Fruit fly (Drosophila melanogaster) whole organism, wandering third instar larva: ENCODE measurements around the gene JMJD7.

Source experiments
- Abd-B ChIP-seq: fragments of >200 bp; optimal IDR thresholded peaks from 2 replicates; lab custom pipeline; 2017; ENCODE audit warnings: missing biosample characterization, missing genetic modification characterization
- CG32264 ChIP-seq: fragments of 200-800 bp; sonication (Bioruptor generic); optimal IDR thresholded peaks from 2 replicates; lab custom pipeline; 2016; ENCODE audit warnings: missing biosample characterization, missing genetic modification characterization
- CG9705 ChIP-seq: fragments of 200-800 bp; sonication (Bioruptor generic); optimal IDR thresholded peaks from 2 replicates; lab custom pipeline; 2018; ENCODE audit warnings: missing biosample characterization, mild to moderate bottlenecking, missing genetic modification characterization
- CrebA ChIP-seq: fragments of 200-800 bp; sonication (Bioruptor generic); optimal IDR thresholded peaks from 2 replicates; lab custom pipeline; 2016; ENCODE audit warnings: missing biosample characterization, mild to moderate bottlenecking, missing genetic modification characterization, borderline replicate concordance
- Dfd ChIP-seq: fragments of >200 bp; optimal IDR thresholded peaks from 2 replicates; lab custom pipeline; 2017; ENCODE audit warnings: missing biosample characterization, missing genetic modification characterization
- Dif ChIP-seq: fragments of 200-275, 200-300 bp; sonication (Bioruptor generic); optimal IDR thresholded peaks from 2 replicates; lab custom pipeline; 2018; ENCODE audit warnings: missing biosample characterization, missing genetic modification characterization; ENCODE audit not compliant: partially characterized antibody
- GATAd ChIP-seq: sonication (Bioruptor generic); optimal IDR thresholded peaks from 2 replicates; lab custom pipeline; 2016; ENCODE audit warnings: missing biosample characterization, missing genetic modification characterization
- HLH106 ChIP-seq: fragments of 200-800 bp; optimal IDR thresholded peaks from 3 replicates; lab custom pipeline; 2019; ENCODE audit warnings: missing biosample characterization, mild to moderate bottlenecking, missing genetic modification characterization, moderate library complexity
- Hnf4 ChIP-seq: fragments of 200-800 bp; sonication (Bioruptor generic); optimal IDR thresholded peaks from 2 replicates; lab custom pipeline; 2016; ENCODE audit warnings: missing biosample characterization, mild to moderate bottlenecking, missing genetic modification characterization
- Hr78 ChIP-seq: fragments of >200 bp; optimal IDR thresholded peaks from 2 replicates; lab custom pipeline; 2017; ENCODE audit warnings: missing biosample characterization, missing genetic modification characterization
- Hr83 ChIP-seq: fragments of 200-300 bp; sonication (Bioruptor generic); optimal IDR thresholded peaks from 2 replicates; lab custom pipeline; 2016; ENCODE audit warnings: missing biosample characterization, mild to moderate bottlenecking, missing genetic modification characterization, moderate library complexity; ENCODE audit not compliant: poor library complexity, severe bottlenecking
- Jra ChIP-seq: sonication (Bioruptor generic); optimal IDR thresholded peaks from 2 replicates; lab custom pipeline; 2016; ENCODE audit warnings: missing biosample characterization, missing genetic modification characterization
- Mio ChIP-seq: sonication (Bioruptor generic); optimal IDR thresholded peaks from 2 replicates; lab custom pipeline; 2016; ENCODE audit warnings: missing biosample characterization, missing genetic modification characterization
- Myc ChIP-seq: fragments of >200 bp; optimal IDR thresholded peaks from 2 replicates; lab custom pipeline; 2017
- N ChIP-seq: fragments of >200 bp; optimal IDR thresholded peaks from 2 replicates; lab custom pipeline; 2018; ENCODE audit warnings: missing biosample characterization, missing external identifiers, missing genetic modification characterization
- OdsH ChIP-seq: fragments of 200-800 bp; sonication (Bioruptor generic); optimal IDR thresholded peaks from 2 replicates; lab custom pipeline; 2016; ENCODE audit warnings: missing biosample characterization, mild to moderate bottlenecking, missing genetic modification characterization
- Rel ChIP-seq, 2 experiments: fragments of 200-800 bp; sonication (Bioruptor generic) in 1 of 2; optimal IDR thresholded peaks; 2 replicates in 1 of 2; 3 replicates in 1 of 2; lab custom pipeline; 2016 to 2019; ENCODE audit warnings: mild to moderate bottlenecking in 2 of 2, missing biosample characterization in 2 of 2, missing genetic modification characterization in 2 of 2, moderate library complexity in 1 of 2
- Sp1 ChIP-seq: fragments of 200-800 bp; sonication (Bioruptor generic); optimal IDR thresholded peaks from 3 replicates; lab custom pipeline; 2019; ENCODE audit warnings: missing biosample characterization, mild to moderate bottlenecking, missing genetic modification characterization, moderate library complexity
- Vsx2 ChIP-seq: fragments of 200-300, 225-300 bp; sonication (Bioruptor generic); optimal IDR thresholded peaks from 2 replicates; lab custom pipeline; 2018; ENCODE audit warnings: missing biosample characterization, missing genetic modification characterization; ENCODE audit not compliant: partially characterized antibody
- br ChIP-seq: fragments of 200-800 bp; sonication (Bioruptor generic); optimal IDR thresholded peaks from 2 replicates; lab custom pipeline; 2016; ENCODE audit warnings: missing biosample characterization, missing genetic modification characterization
- brk ChIP-seq: fragments of 200-800 bp; sonication (Bioruptor generic); optimal IDR thresholded peaks from 2 replicates; lab custom pipeline; 2016; ENCODE audit warnings: missing biosample characterization, mild to moderate bottlenecking, missing genetic modification characterization
- dmrt93B ChIP-seq: fragments of 200-800 bp; sonication (Bioruptor generic); optimal IDR thresholded peaks from 2 replicates; lab custom pipeline; 2018; ENCODE audit warnings: missing biosample characterization, mild to moderate bottlenecking, missing genetic modification characterization
- dsf ChIP-seq: sonication (Bioruptor generic); optimal IDR thresholded peaks from 2 replicates; lab custom pipeline; 2016; ENCODE audit warnings: missing biosample characterization, missing genetic modification characterization, borderline replicate concordance
- ey ChIP-seq: fragments of 200-800 bp; sonication (Bioruptor generic); optimal IDR thresholded peaks from 2 replicates; lab custom pipeline; 2016; ENCODE audit warnings: missing biosample characterization, missing genetic modification characterization
- foxo ChIP-seq, 2 experiments: fragments of 200-800 bp; sonication (Bioruptor generic); optimal IDR thresholded peaks; 2 replicates in 1 of 2; 3 replicates in 1 of 2; lab custom pipeline; 2016 to 2017; ENCODE audit warnings: missing biosample characterization in 2 of 2, missing genetic modification characterization in 2 of 2
- fru ChIP-seq: fragments of 200-800 bp; sonication (Bioruptor generic); optimal IDR thresholded peaks from 3 replicates; lab custom pipeline; 2016; ENCODE audit warnings: missing biosample characterization, mild to moderate bottlenecking, missing genetic modification characterization
- h ChIP-seq: fragments of 200-800 bp; sonication (Bioruptor generic); optimal IDR thresholded peaks from 3 replicates; lab custom pipeline; 2016; ENCODE audit warnings: missing biosample characterization, mild to moderate bottlenecking, missing genetic modification characterization
- jim ChIP-seq: fragments of 175-275, 200-325 bp; sonication (Bioruptor generic); optimal IDR thresholded peaks from 2 replicates; lab custom pipeline; 2016; ENCODE audit warnings: missing biosample characterization, mild to moderate bottlenecking, missing genetic modification characterization
- lola ChIP-seq: fragments of >200 bp; optimal IDR thresholded peaks from 2 replicates; lab custom pipeline; 2017; ENCODE audit warnings: missing biosample characterization, missing genetic modification characterization
- pan ChIP-seq: fragments of >200 bp; optimal IDR thresholded peaks from 2 replicates; lab custom pipeline; 2017
- psq ChIP-seq: fragments of 200-800 bp; sonication (Bioruptor generic); optimal IDR thresholded peaks from 3 replicates; lab custom pipeline; 2017; ENCODE audit warnings: missing biosample characterization, mild to moderate bottlenecking, missing genetic modification characterization, moderate library complexity
- rgr ChIP-seq: fragments of 200-800 bp; sonication (Bioruptor generic); optimal IDR thresholded peaks from 3 replicates; lab custom pipeline; 2016; ENCODE audit warnings: missing biosample characterization, mild to moderate bottlenecking, missing genetic modification characterization
- sage ChIP-seq: fragments of 200-800 bp; sonication (Bioruptor generic); optimal IDR thresholded peaks from 2 replicates; lab custom pipeline; 2016; ENCODE audit warnings: missing biosample characterization, mild to moderate bottlenecking, missing genetic modification characterization
- tai ChIP-seq: sonication (Bioruptor generic); optimal IDR thresholded peaks from 2 replicates; lab custom pipeline; 2016; ENCODE audit warnings: missing biosample characterization, missing genetic modification characterization
- usp ChIP-seq: fragments of >200 bp; optimal IDR thresholded peaks from 2 replicates; lab custom pipeline; 2017; ENCODE audit warnings: missing biosample characterization, missing genetic modification characterization
- woc ChIP-seq: sonication (Bioruptor generic); optimal IDR thresholded peaks from 2 replicates; lab custom pipeline; 2016; ENCODE audit warnings: missing biosample characterization, mild to moderate bottlenecking, missing genetic modification characterization

JMJD7 gene

dm6 chr3L:13486860-13487404 is 36.8 kb upstream of the JMJD7 start:
- TF ChIP-seq ey (GFP tag; lab: Kevin White, UChicago) (no peak), HLH106 (tag; lab: Kevin White, UChicago) (no peak), Myc (lab: Kevin White, UChicago) (no peak), br (GFP tag; lab: Kevin White, UChicago) (no peak), CG32264 (GFP tag; lab: Kevin White, UChicago) (no peak), jim (GFP tag; lab: Kevin White, UChicago) (no peak), CrebA (no peak), GATAd (GFP tag; lab: Kevin White, UChicago) (no peak)

dm6 chr3L:13486041-13486859 is 36.2 kb upstream of the JMJD7 start, which contains the start of the genes Abp1 and Tgi:
Abp1 (minus strand) TSS chr3L:13486280.
Tgi (plus strand) TSS chr3L:13486797.
- TF ChIP-seq woc (GFP tag; lab: Kevin White, UChicago) (peak; percentile 14), Dfd (no peak), rgr (peak; percentile 47), Hr83 (GFP tag; lab: Kevin White, UChicago) (peak; percentile 61), dsf (GFP tag; lab: Kevin White, UChicago) (peak; percentile 11), dmrt93B (GFP tag; lab: Kevin White, UChicago) (no peak), GATAd (GFP tag; lab: Kevin White, UChicago) (no peak), CG32264 (GFP tag; lab: Kevin White, UChicago) (no peak), Rel (GFP tag; optimal IDR thresholded peaks at IDR 0.05; lab: Kevin White, UChicago) (no peak), Rel (tag; optimal IDR thresholded peaks at IDR 0.05; lab: Kevin White, UChicago) (peak; percentile 5), fru (GFP tag; lab: Kevin White, UChicago) (peak; percentile 3), h (peak; percentile 26), brk (GFP tag; lab: Kevin White, UChicago) (peak; percentile 52), Vsx2 (GFP tag; lab: Kevin White, UChicago) (no peak), N (GFP tag; lab: Kevin White, UChicago) (no peak), CG9705 (GFP tag; lab: Kevin White, UChicago) (no peak), OdsH (no peak), jim (GFP tag; lab: Kevin White, UChicago) (no peak), usp (GFP tag; lab: Kevin White, UChicago) (no peak), Jra (peak; percentile 55), Mio (GFP tag; lab: Kevin White, UChicago) (no peak), br (GFP tag; lab: Kevin White, UChicago) (no peak), Hnf4 (GFP tag; lab: Kevin White, UChicago) (peak; percentile 65), foxo (GFP tag; optimal IDR thresholded peaks at IDR 0.05; lab: Kevin White, UChicago) (peak in 1 of 2 experiments; percentile 26)

dm6 chr3L:13480241-13480627 is 30.2 kb upstream of the JMJD7 start:
- TF ChIP-seq brk (GFP tag; lab: Kevin White, UChicago) (no peak), fru (GFP tag; lab: Kevin White, UChicago) (no peak), sage (GFP tag; lab: Kevin White, UChicago) (no peak), Rel (GFP tag; optimal IDR thresholded peaks at IDR 0.05; lab: Kevin White, UChicago) (no peak), Rel (tag; optimal IDR thresholded peaks at IDR 0.05; lab: Kevin White, UChicago) (peak; percentile 16), jim (GFP tag; lab: Kevin White, UChicago) (no peak), Jra (no peak), h (no peak), Hnf4 (GFP tag; lab: Kevin White, UChicago) (no peak), ey (GFP tag; lab: Kevin White, UChicago) (no peak)

- TF ChIP-seq sage (GFP tag; lab: Kevin White, UChicago) (no peak), psq (GFP tag; lab: Kevin White, UChicago) (peak; percentile 27), br (GFP tag; lab: Kevin White, UChicago) (peak; percentile 15), tai (GFP tag; lab: Kevin White, UChicago) (no peak), Jra (no peak), woc (GFP tag; lab: Kevin White, UChicago) (peak; percentile 46), N (GFP tag; lab: Kevin White, UChicago) (no peak), usp (GFP tag; lab: Kevin White, UChicago) (no peak), Rel (GFP tag; optimal IDR thresholded peaks at IDR 0.05; lab: Kevin White, UChicago) (no peak), Rel (tag; optimal IDR thresholded peaks at IDR 0.05; lab: Kevin White, UChicago) (no peak), Myc (lab: Kevin White, UChicago) (no peak), CG9705 (GFP tag; lab: Kevin White, UChicago) (peak; percentile 29), Dif (GFP tag; lab: Kevin White, UChicago) (no peak), Dfd (no peak), foxo (GFP tag; optimal IDR thresholded peaks at IDR 0.05; lab: Kevin White, UChicago) (peak in 1 of 2 experiments; percentile 63), GATAd (GFP tag; lab: Kevin White, UChicago) (no peak), Abd-B (GFP tag; lab: Kevin White, UChicago) (no peak), pan (lab: Kevin White, UChicago) (no peak), Hr83 (GFP tag; lab: Kevin White, UChicago) (no peak), Vsx2 (GFP tag; lab: Kevin White, UChicago) (no peak), HLH106 (tag; lab: Kevin White, UChicago) (peak; percentile 60), jim (GFP tag; lab: Kevin White, UChicago) (no peak), Sp1 (peak; percentile 28), brk (GFP tag; lab: Kevin White, UChicago) (peak; percentile 25), Hr78 (GFP tag; lab: Kevin White, UChicago) (no peak), OdsH (no peak), lola (GFP tag; lab: Kevin White, UChicago) (no peak)
Measured at dm6 chr3L:13479609-13480240, 29.6 kb upstream of the JMJD7 start.
